Fruit fly (Drosophila melanogaster): ENCODE measurements around the gene CG14891.

CG14891 gene

dm6 chr3R:16571215-16571614 lies at the start of gene CG14891:
Gene CG14891, plus strand, starts transcription at chr3R:16571515.
- TF ChIP-seq achi (GFP tag; optimal IDR thresholded peaks at IDR 0.05) (no peak), CG3919 (GFP tag; optimal IDR thresholded peaks at IDR 0.05) (no peak)

- TF ChIP-seq svp (GFP tag) (peak; percentile 77), ss (GFP tag; optimal IDR thresholded peaks at IDR 0.05) (peak in 1 of 2 experiments; percentile 3), CG16779 (tag; optimal IDR thresholded peaks at IDR 0.05) (no peak), CG11762 (GFP tag; optimal IDR thresholded peaks at IDR 0.05; ENCODE audit: insufficient read depth) (no peak), fd59A (GFP tag; optimal IDR thresholded peaks at IDR 0.05) (peak; percentile 17), CG6808 (GFP tag; optimal IDR thresholded peaks at IDR 0.05) (no peak), CG31627 (GFP tag; optimal IDR thresholded peaks at IDR 0.05) (no peak), dsx (GFP tag; optimal IDR thresholded peaks at IDR 0.05; ENCODE audit: poor library complexity, severe bottlenecking) (no peak), CG15336 (GFP tag; IDR thresholded peaks at IDR 0.05) (peak; percentile 51; the same call in 1 of the 2 replicates), Sox102F (GFP tag; optimal IDR thresholded peaks at IDR 0.05) (no peak), Eip75B (GFP tag; optimal IDR thresholded peaks at IDR 0.05) (no peak), Met (GFP tag; optimal IDR thresholded peaks at IDR 0.05) (no peak), acj6 (GFP tag; optimal IDR thresholded peaks at IDR 0.05) (peak; percentile 23), spab (GFP tag; optimal IDR thresholded peaks at IDR 0.05) (peak; percentile 0), Ets21C (GFP tag; optimal IDR thresholded peaks at IDR 0.05) (no peak), Ets96B (tag; optimal IDR thresholded peaks at IDR 0.05) (peak; percentile 56), CG32006 (GFP tag; optimal IDR thresholded peaks at IDR 0.05) (peak; percentile 68), topi (GFP tag; optimal IDR thresholded peaks at IDR 0.05) (no peak), salr (GFP tag; optimal IDR thresholded peaks at IDR 0.05) (no peak), net (GFP tag; optimal IDR thresholded peaks at IDR 0.05) (no peak), CG9139 (GFP tag; optimal IDR thresholded peaks at IDR 0.05) (no peak), Hr4 (GFP tag; optimal IDR thresholded peaks at IDR 0.05) (peak; percentile 62), dac (GFP tag; optimal IDR thresholded peaks at IDR 0.05) (no peak), OdsH (GFP tag; optimal IDR thresholded peaks at IDR 0.05) (peak; percentile 30), CG8119 (GFP tag; IDR thresholded peaks at IDR 0.05) (peak; percentile 57; the same call in 2 of the 3 replicates), Sox15 (GFP tag; optimal IDR thresholded peaks at IDR 0.05) (no peak), Hr39 (GFP tag; optimal IDR thresholded peaks at IDR 0.05) (peak; percentile 12), CG1621 (tag; optimal IDR thresholded peaks at IDR 0.05) (no peak), fd85E (GFP tag; optimal IDR thresholded peaks at IDR 0.05) (no peak), CG11902 (GFP tag; optimal IDR thresholded peaks at IDR 0.05) (peak; percentile 31), CG6854 (GFP tag; optimal IDR thresholded peaks at IDR 0.05) (no peak), Blimp-1 (GFP tag; optimal IDR thresholded peaks at IDR 0.05) (no peak), CG4318 (GFP tag; optimal IDR thresholded peaks at IDR 0.05) (peak; percentile 15), CG6792 (GFP tag; optimal IDR thresholded peaks at IDR 0.05) (peak; percentile 3), CG8319 (GFP tag; optimal IDR thresholded peaks at IDR 0.05) (no peak), CG6163 (GFP tag; IDR thresholded peaks at IDR 0.05) (peak; percentile 67; the same call in 2 of the 3 replicates), eg (GFP tag; IDR thresholded peaks at IDR 0.05) (no peak; the same call in 1 of the 3 replicates), Gug (GFP tag; IDR thresholded peaks at IDR 0.05) (no peak), fkh (GFP tag; optimal IDR thresholded peaks at IDR 0.05) (no peak), esn (GFP tag; optimal IDR thresholded peaks at IDR 0.05) (no peak), achi (GFP tag; optimal IDR thresholded peaks at IDR 0.05) (peak; percentile 37), vri (GFP tag; optimal IDR thresholded peaks at IDR 0.05) (no peak), cyc (GFP tag; optimal IDR thresholded peaks at IDR 0.05) (peak; percentile 16), lz (GFP tag; optimal IDR thresholded peaks at IDR 0.05) (no peak), Eip78C (GFP tag) (peak; percentile 75), Smox (GFP tag; optimal IDR thresholded peaks at IDR 0.05) (no peak), CG3032 (tag; optimal IDR thresholded peaks at IDR 0.05) (peak; percentile 37), CG10669 (GFP tag; optimal IDR thresholded peaks at IDR 0.05) (peak; percentile 28), CG6276 (GFP tag; optimal IDR thresholded peaks at IDR 0.05) (peak; percentile 35), CG3919 (GFP tag; optimal IDR thresholded peaks at IDR 0.05) (peak; percentile 25)
These were observed 47.9 kb upstream of the CG14891 start for dm6 chr3R:16523395-16523794.

Measured in whole organism, prepupa.